Fruit fly (Drosophila melanogaster): Measurements from ENCODE around the gene Trpgamma.

Gene Trpgamma

dm6 chr2L:16620384-16620908, 56.1 kb downstream of the Trpgamma start:
- TF ChIP-seq CG8478 (optimal IDR thresholded peaks at IDR 0.05), result no peak
- TF ChIP-seq CTCF (optimal IDR thresholded peaks at IDR 0.05), result no peak

- TF ChIP-seq CG8478 (optimal IDR thresholded peaks at IDR 0.05), result no peak
- TF ChIP-seq CTCF (optimal IDR thresholded peaks at IDR 0.05), result no peak
Observed at dm6 chr2L:16618929-16619328, 57.6 kb downstream of the Trpgamma start.

dm6 chr2L:16616282-16616681, 60.2 kb downstream of the Trpgamma start:
- TF ChIP-seq CTCF (optimal IDR thresholded peaks at IDR 0.05) (no peak), CG8478 (optimal IDR thresholded peaks at IDR 0.05) (no peak)
